Worm (Caenorhabditis elegans) whole organism, early embryonic: ENCODE data around the gene crn-7.
A peak's percentile ranks its signal among the peaks of the same experiment; 100 is the strongest.

Experiments used
- B0310.2 ChIP-seq: sonication (generic microtip); optimal IDR thresholded peaks from 2 replicates; lab custom pipeline; 2016; ENCODE audit warnings: mild to moderate bottlenecking, missing genetic modification characterization, missing compliant biosample characterization
- F13C5.2 ChIP-seq: sonication (generic microtip); optimal IDR thresholded peaks from 2 replicates; lab custom pipeline; 2017; ENCODE audit warnings: mild to moderate bottlenecking, missing genetic modification characterization, inconsistent platforms, missing compliant biosample characterization
- aly-1 ChIP-seq: sonication (generic microtip); optimal IDR thresholded peaks from 2 replicates; lab custom pipeline; 2016; ENCODE audit warnings: missing genetic modification characterization, missing compliant biosample characterization
- ama-1 ChIP-seq: fragments of 150-350 bp; optimal IDR thresholded peaks from 2 replicates; lab custom pipeline; 2014
- ceh-13 ChIP-seq: fragments of 200-800 bp; sonication (Bioruptor generic); optimal IDR thresholded peaks from 2 replicates; lab custom pipeline; 2018; ENCODE audit warnings: mild to moderate bottlenecking, missing genetic modification characterization, missing compliant biosample characterization
- ceh-36 ChIP-seq: sonication (generic microtip); optimal IDR thresholded peaks from 2 replicates; lab custom pipeline; 2016; ENCODE audit warnings: missing genetic modification characterization, inconsistent platforms, missing compliant biosample characterization
- ets-7 ChIP-seq: sonication (generic microtip); optimal IDR thresholded peaks from 2 replicates; lab custom pipeline; 2016; ENCODE audit warnings: missing genotype, missing genetic modification characterization, missing compliant biosample characterization
- flt-1 ChIP-seq: fragments of 200-800 bp; sonication (Bioruptor generic); IDR thresholded peaks from 2 replicates; pipeline ENCODE4 v1.3.6; 2022; ENCODE audit warnings: missing genetic modification characterization, missing compliant biosample characterization
- hmbx-1 ChIP-seq: sonication (generic microtip); optimal IDR thresholded peaks from 2 replicates; lab custom pipeline; 2016; ENCODE audit warnings: mild to moderate bottlenecking, missing genetic modification characterization, missing compliant biosample characterization
- hmg-4 ChIP-seq: fragments of 200-800 bp; sonication (Bioruptor generic); optimal IDR thresholded peaks from 2 replicates; lab custom pipeline; 2018; ENCODE audit warnings: mild to moderate bottlenecking, missing genetic modification characterization, missing compliant biosample characterization
- hnd-1 ChIP-seq: sonication (generic microtip); optimal IDR thresholded peaks from 2 replicates; lab custom pipeline; 2016; ENCODE audit warnings: missing genetic modification characterization, missing compliant biosample characterization
- pes-1 ChIP-seq: fragments of 200-800 bp; sonication (Bioruptor generic); IDR thresholded peaks from 2 replicates; pipeline ENCODE4 v1.3.6; 2022; ENCODE audit warnings: missing genetic modification reagents, missing genetic modification characterization, missing compliant biosample characterization
- scrt-1 ChIP-seq: fragments of 200-800 bp; sonication (Bioruptor generic); IDR thresholded peaks from 2 replicates; pipeline ENCODE4 v1.3.6; 2022; ENCODE audit warnings: missing genetic modification characterization, missing compliant biosample characterization
- sea-1 ChIP-seq: fragments of 200-800 bp; sonication (Bioruptor generic); conservative IDR thresholded peaks from 2 replicates; pipeline ENCODE4 v1.3.6; 2022; ENCODE audit warnings: missing genetic modification characterization, missing compliant biosample characterization
- tbx-11 ChIP-seq: fragments of 200-800 bp; sonication (Bioruptor generic); IDR thresholded peaks from 2 replicates; pipeline ENCODE4 v1.3.6; 2022; ENCODE audit warnings: missing genetic modification characterization, missing compliant biosample characterization
- tbx-37 ChIP-seq: fragments of 200-800 bp; sonication (Bioruptor generic); conservative IDR thresholded peaks from 2 replicates; pipeline ENCODE4 v1.3.6; 2022; ENCODE audit warnings: missing genetic modification reagents, missing genetic modification characterization, missing compliant biosample characterization
- tra-4 ChIP-seq: sonication (generic microtip); optimal IDR thresholded peaks from 2 replicates; lab custom pipeline; 2017; ENCODE audit warnings: missing genetic modification characterization, missing compliant biosample characterization

Gene crn-7

ce11 chrIII:8268296-8268695 is at the start of gene crn-7, which contains the start of gene F09G8.7:
TSS of gene crn-7 (plus strand) at chrIII:8268531.
TSS of gene F09G8.7 (minus strand) at chrIII:8268355.
- TF ChIP-seq hmg-4 (GFP tag; lab: Kevin White, UChicago) (no peak), F13C5.2 (tag; lab: Kevin White, UChicago) (no peak), aly-1 (tag; lab: Kevin White, UChicago) (no peak), B0310.2 (no peak), pes-1 (GFP tag; lab: Robert Waterston, UW) (no peak), ceh-36 (no peak), tbx-37 (GFP tag; lab: Robert Waterston, UW) (no peak), tbx-11 (no peak), ets-7 (tag; lab: Kevin White, UChicago) (no peak), tra-4 (tag; lab: Kevin White, UChicago) (no peak)

- TF ChIP-seq F13C5.2 (tag; lab: Kevin White, UChicago) (no peak), sea-1 (GFP tag; lab: Robert Waterston, UW) (no peak), hmbx-1 (no peak), hmg-4 (GFP tag; lab: Kevin White, UChicago) (no peak), scrt-1 (no peak), B0310.2 (no peak), ceh-13 (GFP tag; lab: Kevin White, UChicago) (no peak), tbx-11 (no peak), ets-7 (tag; lab: Kevin White, UChicago) (no peak), flt-1 (GFP tag; lab: Robert Waterston, UW) (no peak), ama-1 (lab: Kevin White, UChicago) (no peak), ceh-36 (no peak), tra-4 (tag; lab: Kevin White, UChicago) (no peak), pes-1 (GFP tag; lab: Robert Waterston, UW) (no peak), hnd-1 (tag; lab: Kevin White, UChicago) (no peak), aly-1 (tag; lab: Kevin White, UChicago) (no peak), tbx-37 (GFP tag; lab: Robert Waterston, UW) (no peak)
These were observed 48.2 kb upstream of the crn-7 start for ce11 chrIII:8220081-8220480.

DNA sequence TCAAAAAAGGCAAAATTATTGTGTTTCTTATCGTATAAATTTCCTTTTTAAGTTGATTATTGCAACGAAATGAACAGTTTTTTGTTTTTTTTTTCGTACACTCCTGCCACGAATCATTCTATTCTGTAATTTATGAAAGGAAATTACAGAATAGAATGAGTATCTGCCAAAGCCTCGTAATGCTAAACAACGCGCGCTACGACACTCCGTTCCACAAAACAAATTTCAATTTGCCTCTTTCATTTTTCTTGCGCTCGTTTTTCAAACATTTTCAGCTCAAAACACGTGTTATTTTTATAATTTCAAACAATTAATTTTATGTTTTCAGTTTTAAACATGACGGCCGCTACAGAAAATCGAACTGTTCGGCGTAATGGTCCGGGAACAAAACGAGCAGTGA is 43.6 kb upstream of the crn-7 start, which contains the start of gene mob-4:
mob-4 (plus strand) TSS at position 329 of the 400 bp plus-strand sequence.
- TF ChIP-seq ceh-36: no peak
- TF ChIP-seq flt-1 (GFP tag; lab: Robert Waterston, UW): no peak
- TF ChIP-seq aly-1 (tag; lab: Kevin White, UChicago): no peak
- no peak for TF ChIP-seq ama-1 (lab: Kevin White, UChicago)
- no peak for TF ChIP-seq hmbx-1
- TF ChIP-seq F13C5.2 (tag; lab: Kevin White, UChicago): no peak
- TF ChIP-seq scrt-1: no peak
- TF ChIP-seq tbx-11: no peak
- TF ChIP-seq ets-7 (tag; lab: Kevin White, UChicago): no peak
- no peak for TF ChIP-seq ceh-13 (GFP tag; lab: Kevin White, UChicago)
- no peak for TF ChIP-seq pes-1 (GFP tag; lab: Robert Waterston, UW)
- TF ChIP-seq tbx-37 (GFP tag; lab: Robert Waterston, UW): no peak
- no peak for TF ChIP-seq tra-4 (tag; lab: Kevin White, UChicago)
- TF ChIP-seq B0310.2: no peak
- TF ChIP-seq hmg-4 (GFP tag; lab: Kevin White, UChicago): no peak
- TF ChIP-seq hnd-1 (tag; lab: Kevin White, UChicago): no peak
- no peak for TF ChIP-seq sea-1 (GFP tag; lab: Robert Waterston, UW)

ce11 chrIII:8226178-8226577 is 42.2 kb upstream of the crn-7 start, which contains the start of gene rfs-1:
TSS of gene rfs-1 (plus strand) at chrIII:8226478.
- no peak for TF ChIP-seq sea-1 (GFP tag; lab: Robert Waterston, UW)
- no peak for TF ChIP-seq tbx-11
- TF ChIP-seq aly-1 (tag; lab: Kevin White, UChicago): no peak
- TF ChIP-seq hmg-4 (GFP tag; lab: Kevin White, UChicago): no peak
- no peak for TF ChIP-seq ets-7 (tag; lab: Kevin White, UChicago)

DNA sequence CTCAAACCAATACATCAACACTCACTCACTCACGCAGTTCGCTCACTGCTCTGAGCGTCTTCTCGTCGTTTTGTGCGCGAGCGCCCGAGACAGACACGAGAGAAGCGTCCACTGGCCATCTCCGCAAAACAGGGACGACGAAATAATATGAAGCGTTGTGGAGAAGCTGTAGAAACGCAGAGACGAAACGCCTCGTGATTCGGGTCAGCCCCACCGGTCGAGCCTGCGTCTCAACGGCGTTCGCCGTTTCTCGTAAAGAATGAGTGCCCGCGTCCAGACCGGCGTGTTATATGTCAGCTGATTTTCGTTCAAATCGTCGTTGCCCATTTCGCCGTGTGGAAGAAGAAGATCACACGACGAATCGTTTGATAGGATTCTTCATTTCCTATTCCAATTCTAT is 40.8 kb upstream of the crn-7 start, which contains the start of gene fbxl-1:
fbxl-1 (plus strand) TSS at position 320 of the 400 bp plus-strand sequence.
- TF ChIP-seq hmg-4 (GFP tag; lab: Kevin White, UChicago) (no peak), F13C5.2 (tag; lab: Kevin White, UChicago) (peak; percentile 10)

DNA sequence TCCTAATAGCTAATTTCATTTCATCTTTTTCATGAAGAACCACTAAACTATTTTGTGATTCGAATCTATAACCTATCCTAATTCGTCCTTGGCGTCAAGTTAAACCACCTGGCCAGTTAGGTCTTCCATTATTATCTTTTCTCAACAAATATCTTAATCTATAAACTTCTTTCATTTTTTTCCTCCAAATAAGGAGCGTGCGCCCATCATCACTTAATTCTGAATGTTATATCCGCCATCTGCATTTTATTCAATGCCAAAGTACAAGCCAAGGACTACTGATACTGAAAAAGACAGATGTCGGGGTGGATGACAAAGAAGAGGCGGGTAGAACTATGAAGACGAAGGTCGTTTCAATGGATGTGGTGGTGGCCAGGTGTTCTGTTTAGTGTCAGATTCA is 39.4 kb upstream of the crn-7 start:
- TF ChIP-seq hnd-1 (tag; lab: Kevin White, UChicago): no peak
- TF ChIP-seq scrt-1: no peak
- TF ChIP-seq F13C5.2 (tag; lab: Kevin White, UChicago): no peak
- TF ChIP-seq sea-1 (GFP tag; lab: Robert Waterston, UW): no peak
- TF ChIP-seq ceh-36: no peak
- TF ChIP-seq tbx-11: no peak
- no peak for TF ChIP-seq pes-1 (GFP tag; lab: Robert Waterston, UW)
- no peak for TF ChIP-seq hmg-4 (GFP tag; lab: Kevin White, UChicago)
- TF ChIP-seq aly-1 (tag; lab: Kevin White, UChicago): no peak
- no peak for TF ChIP-seq tra-4 (tag; lab: Kevin White, UChicago)
- TF ChIP-seq hmbx-1: no peak
- no peak for TF ChIP-seq ceh-13 (GFP tag; lab: Kevin White, UChicago)
- no peak for TF ChIP-seq tbx-37 (GFP tag; lab: Robert Waterston, UW)
- no peak for TF ChIP-seq flt-1 (GFP tag; lab: Robert Waterston, UW)

- TF ChIP-seq tra-4 (tag; lab: Kevin White, UChicago) (no peak), tbx-37 (GFP tag; lab: Robert Waterston, UW) (no peak), hmbx-1 (no peak), ceh-13 (GFP tag; lab: Kevin White, UChicago) (no peak), B0310.2 (no peak), tbx-11 (no peak), ama-1 (lab: Kevin White, UChicago) (no peak), ceh-36 (no peak), scrt-1 (no peak), flt-1 (GFP tag; lab: Robert Waterston, UW) (no peak), ets-7 (tag; lab: Kevin White, UChicago) (no peak), hnd-1 (tag; lab: Kevin White, UChicago) (no peak), aly-1 (tag; lab: Kevin White, UChicago) (no peak), F13C5.2 (tag; lab: Kevin White, UChicago) (no peak), hmg-4 (GFP tag; lab: Kevin White, UChicago) (no peak), sea-1 (GFP tag; lab: Robert Waterston, UW) (no peak), pes-1 (GFP tag; lab: Robert Waterston, UW) (no peak)
These were observed 38.9 kb upstream of the crn-7 start for ce11 chrIII:8229480-8229879.
